Fruit fly (Drosophila melanogaster) whole organism, wandering third instar larva: Measurements from ENCODE around the gene CG17026.

ENCODE experiments used
- Abd-B ChIP-seq: fragments of >200 bp; optimal IDR thresholded peaks from 2 replicates; lab custom pipeline; 2017; ENCODE audit warnings: missing biosample characterization, missing genetic modification characterization
- Dfd ChIP-seq: fragments of >200 bp; optimal IDR thresholded peaks from 2 replicates; lab custom pipeline; 2017; ENCODE audit warnings: missing biosample characterization, missing genetic modification characterization
- Dif ChIP-seq: fragments of 200-275, 200-300 bp; sonication (Bioruptor generic); optimal IDR thresholded peaks from 2 replicates; lab custom pipeline; 2018; ENCODE audit warnings: missing biosample characterization, missing genetic modification characterization; ENCODE audit not compliant: partially characterized antibody
- Hr78 ChIP-seq: fragments of >200 bp; optimal IDR thresholded peaks from 2 replicates; lab custom pipeline; 2017; ENCODE audit warnings: missing biosample characterization, missing genetic modification characterization
- Hr83 ChIP-seq: fragments of 200-300 bp; sonication (Bioruptor generic); optimal IDR thresholded peaks from 2 replicates; lab custom pipeline; 2016; ENCODE audit warnings: missing biosample characterization, mild to moderate bottlenecking, missing genetic modification characterization, moderate library complexity; ENCODE audit not compliant: poor library complexity, severe bottlenecking
- Mio ChIP-seq: sonication (Bioruptor generic); optimal IDR thresholded peaks from 2 replicates; lab custom pipeline; 2016; ENCODE audit warnings: missing biosample characterization, missing genetic modification characterization
- br ChIP-seq: fragments of 200-800 bp; sonication (Bioruptor generic); optimal IDR thresholded peaks from 2 replicates; lab custom pipeline; 2016; ENCODE audit warnings: missing biosample characterization, missing genetic modification characterization
- brk ChIP-seq: fragments of 200-800 bp; sonication (Bioruptor generic); optimal IDR thresholded peaks from 2 replicates; lab custom pipeline; 2016; ENCODE audit warnings: missing biosample characterization, mild to moderate bottlenecking, missing genetic modification characterization
- fru ChIP-seq: fragments of 200-800 bp; sonication (Bioruptor generic); optimal IDR thresholded peaks from 3 replicates; lab custom pipeline; 2016; ENCODE audit warnings: missing biosample characterization, mild to moderate bottlenecking, missing genetic modification characterization
- lola ChIP-seq: fragments of >200 bp; optimal IDR thresholded peaks from 2 replicates; lab custom pipeline; 2017; ENCODE audit warnings: missing biosample characterization, missing genetic modification characterization
- pan ChIP-seq: fragments of >200 bp; optimal IDR thresholded peaks from 2 replicates; lab custom pipeline; 2017
- sage ChIP-seq: fragments of 200-800 bp; sonication (Bioruptor generic); optimal IDR thresholded peaks from 2 replicates; lab custom pipeline; 2016; ENCODE audit warnings: missing biosample characterization, mild to moderate bottlenecking, missing genetic modification characterization
- woc ChIP-seq: sonication (Bioruptor generic); optimal IDR thresholded peaks from 2 replicates; lab custom pipeline; 2016; ENCODE audit warnings: missing biosample characterization, mild to moderate bottlenecking, missing genetic modification characterization

- TF ChIP-seq sage (no peak), pan (lab: Kevin White, UChicago) (no peak), Dfd (GFP tag; lab: Kevin White, UChicago) (no peak), Mio (GFP tag; lab: Kevin White, UChicago) (no peak), woc (GFP tag; lab: Kevin White, UChicago) (no peak), Abd-B (GFP tag; lab: Kevin White, UChicago) (no peak), lola (GFP tag; lab: Kevin White, UChicago) (no peak), brk (GFP tag; lab: Kevin White, UChicago) (no peak), Dif (GFP tag; lab: Kevin White, UChicago) (no peak), Hr83 (GFP tag; lab: Kevin White, UChicago) (no peak), br (GFP tag; lab: Kevin White, UChicago) (no peak), fru (GFP tag; lab: Kevin White, UChicago) (no peak), Hr78 (GFP tag; lab: Kevin White, UChicago) (no peak)
Observed at dm6 chr3L:16014515-16014914, 39.3 kb downstream of the CG17026 start.
